Fruit fly (Drosophila melanogaster) whole organism, embryonic: Measurements from ENCODE around the gene bma.

ENCODE experiments used
- Ada2b ChIP-seq: fragments of 200-800 bp; sonication (Bioruptor generic); IDR thresholded peaks from 2 replicates; pipeline ENCODE4 v1.3.6; 2022; ENCODE audit warnings: missing biosample characterization, missing genetic modification characterization
- Asciz ChIP-seq: fragments of 200-800 bp; sonication (Bioruptor generic); optimal IDR thresholded peaks from 2 replicates; lab custom pipeline; 2017; ENCODE audit warnings: missing biosample characterization, mild to moderate bottlenecking, missing genetic modification characterization, missing genetic modification reagents
- Bdp1 ChIP-seq: fragments of 200-800 bp; sonication (Bioruptor generic); optimal IDR thresholded peaks from 3 replicates; lab custom pipeline; 2016; ENCODE audit warnings: missing biosample characterization, missing genetic modification characterization
- CG10321 ChIP-seq: fragments of 200-800 bp; sonication (Bioruptor generic); IDR thresholded peaks from 2 replicates; pipeline ENCODE4 v1.3.6; 2022; ENCODE audit warnings: missing biosample characterization, missing genetic modification characterization
- CG10654 ChIP-seq: fragments of 200-800 bp; sonication (Bioruptor generic); optimal IDR thresholded peaks from 2 replicates; lab custom pipeline; 2016; ENCODE audit warnings: missing biosample characterization, missing genetic modification characterization
- CG10979 ChIP-seq: fragments of 200-800 bp; sonication (Bioruptor generic); optimal IDR thresholded peaks from 2 replicates; lab custom pipeline; 2018; ENCODE audit warnings: missing biosample characterization, mild to moderate bottlenecking, missing genetic modification characterization, moderate library complexity
- CG11456 ChIP-seq: fragments of 200-800 bp; sonication (Bioruptor generic); IDR thresholded peaks from 3 replicates; pipeline ENCODE4 v1.3.6; 2022; ENCODE audit warnings: missing biosample characterization, missing genetic modification characterization
- CG12219 ChIP-seq: fragments of 200-800 bp; sonication (Bioruptor generic); optimal IDR thresholded peaks from 3 replicates; lab custom pipeline; 2018; ENCODE audit warnings: missing biosample characterization, mild to moderate bottlenecking, missing genetic modification characterization
- CG12299 ChIP-seq: fragments of 200-800 bp; sonication (Bioruptor generic); optimal IDR thresholded peaks from 2 replicates; lab custom pipeline; 2018; ENCODE audit warnings: missing biosample characterization, mild to moderate bottlenecking, missing genetic modification characterization
- CG12769 ChIP-seq: fragments of 200-800 bp; sonication (Bioruptor generic); optimal IDR thresholded peaks from 2 replicates; lab custom pipeline; 2019; ENCODE audit warnings: missing biosample characterization, mild to moderate bottlenecking, missing genetic modification characterization, moderate library complexity
- CG15479 ChIP-seq: fragments of 200-800 bp; sonication (Bioruptor generic); optimal IDR thresholded peaks from 3 replicates; lab custom pipeline; 2019; ENCODE audit warnings: missing biosample characterization, mild to moderate bottlenecking, missing genetic modification characterization, moderate library complexity
- CG1832 ChIP-seq: fragments of 200-800 bp; sonication (Bioruptor generic); optimal IDR thresholded peaks from 2 replicates; lab custom pipeline; 2017; ENCODE audit warnings: missing biosample characterization, mild to moderate bottlenecking, missing genetic modification characterization, inconsistent platforms
- CG2889 ChIP-seq: fragments of 200-800 bp; sonication (Bioruptor generic); IDR thresholded peaks from 3 replicates; pipeline ENCODE4 v1.3.6; 2022; ENCODE audit warnings: missing biosample characterization, missing genetic modification characterization
- CG30431 ChIP-seq: fragments of 200-800 bp; sonication (Bioruptor generic); optimal IDR thresholded peaks from 2 replicates; lab custom pipeline; 2017; ENCODE audit warnings: missing biosample characterization, missing genetic modification characterization
- CG31224 ChIP-seq: fragments of 200-800 bp; sonication (Bioruptor generic); IDR thresholded peaks from 2 replicates; pipeline ENCODE4 v1.3.6; 2022; ENCODE audit warnings: missing biosample characterization, missing genetic modification characterization
- CG31441 ChIP-seq: fragments of 200-800 bp; sonication (Bioruptor generic); IDR thresholded peaks from 2 replicates; pipeline ENCODE4 v1.3.6; 2022; ENCODE audit warnings: missing biosample characterization, missing genetic modification characterization
- CG3281 ChIP-seq: fragments of 200-800 bp; sonication (Bioruptor generic); optimal IDR thresholded peaks from 3 replicates; lab custom pipeline; 2017; ENCODE audit warnings: missing biosample characterization, mild to moderate bottlenecking, missing genetic modification characterization
- CG33213 ChIP-seq: fragments of 200-800 bp; sonication (Bioruptor generic); optimal IDR thresholded peaks from 3 replicates; lab custom pipeline; 2016; ENCODE audit warnings: missing biosample characterization, missing genetic modification characterization
- CG3407 ChIP-seq: fragments of 200-800 bp; sonication (Bioruptor generic); optimal IDR thresholded peaks from 2 replicates; lab custom pipeline; 2018; ENCODE audit warnings: missing biosample characterization, mild to moderate bottlenecking, missing genetic modification characterization
- CG43689 ChIP-seq: fragments of 200-800 bp; sonication (Bioruptor generic); IDR thresholded peaks from 2 replicates; pipeline ENCODE4 v1.3.6; 2022; ENCODE audit warnings: missing biosample characterization, missing genetic modification characterization
- CG4854 ChIP-seq: fragments of 200-800 bp; sonication (Bioruptor generic); optimal IDR thresholded peaks from 2 replicates; lab custom pipeline; 2016; ENCODE audit warnings: missing biosample characterization, missing genetic modification characterization, inconsistent platforms
- CG6272 ChIP-seq: fragments of 200-800 bp; sonication (Bioruptor generic); IDR thresholded peaks from 2 replicates; pipeline ENCODE4 v1.3.6; 2022; ENCODE audit warnings: missing biosample characterization, missing genetic modification characterization
- CG8388 ChIP-seq: fragments of 200-800 bp; sonication (Bioruptor generic); optimal IDR thresholded peaks from 2 replicates; lab custom pipeline; 2019; ENCODE audit warnings: missing biosample characterization, mild to moderate bottlenecking, missing genetic modification characterization, moderate library complexity
- CG9727 ChIP-seq: fragments of 200-800 bp; sonication (Bioruptor generic); optimal IDR thresholded peaks from 3 replicates; lab custom pipeline; 2017; ENCODE audit warnings: missing biosample characterization, mild to moderate bottlenecking, missing genetic modification characterization
- CG9876 ChIP-seq: fragments of 200-800 bp; sonication (Bioruptor generic); optimal IDR thresholded peaks from 2 replicates; lab custom pipeline; 2016; ENCODE audit warnings: missing biosample characterization, missing genetic modification characterization
- D19A ChIP-seq: fragments of 200-800 bp; optimal IDR thresholded peaks from 3 replicates; lab custom pipeline; 2019; ENCODE audit warnings: missing biosample characterization, mild to moderate bottlenecking, missing genetic modification characterization, moderate library complexity
- Dek ChIP-seq: fragments of 200-800 bp; sonication (Bioruptor generic); optimal IDR thresholded peaks from 3 replicates; lab custom pipeline; 2019; ENCODE audit warnings: missing biosample characterization, mild to moderate bottlenecking, missing genetic modification characterization, moderate library complexity
- Fer3 ChIP-seq: fragments of 200-800 bp; sonication (Bioruptor generic); optimal IDR thresholded peaks from 2 replicates; lab custom pipeline; 2018; ENCODE audit warnings: missing biosample characterization, mild to moderate bottlenecking, missing genetic modification characterization, moderate library complexity
- NfI ChIP-seq: fragments of 200-800 bp; sonication (Bioruptor generic); optimal IDR thresholded peaks from 3 replicates; lab custom pipeline; 2018; ENCODE audit warnings: missing biosample characterization, mild to moderate bottlenecking, missing genetic modification characterization, moderate library complexity
- Poxn ChIP-seq: fragments of 200-800 bp; sonication (Bioruptor generic); IDR thresholded peaks from 2 replicates; pipeline ENCODE4 v1.3.6; 2022; ENCODE audit warnings: missing biosample characterization, missing genetic modification characterization
- ab ChIP-seq: fragments of 200-800 bp; sonication (Bioruptor generic); optimal IDR thresholded peaks from 2 replicates; lab custom pipeline; 2016; ENCODE audit warnings: missing biosample characterization, missing genetic modification characterization
- al ChIP-seq: fragments of 200-800 bp; sonication (Bioruptor generic); IDR thresholded peaks from 2 replicates; pipeline ENCODE4 v1.3.6; 2022; ENCODE audit warnings: missing biosample characterization, missing genetic modification characterization
- amos ChIP-seq: fragments of 200-800 bp; sonication (Bioruptor generic); IDR thresholded peaks from 2 replicates; pipeline ENCODE4 v1.3.6; 2022; ENCODE audit warnings: missing biosample characterization, missing genetic modification characterization; ENCODE audit not compliant: partially characterized antibody
- cg ChIP-seq: fragments of 200-800 bp; sonication (Bioruptor generic); optimal IDR thresholded peaks from 3 replicates; lab custom pipeline; 2019; ENCODE audit warnings: missing biosample characterization, mild to moderate bottlenecking, missing genetic modification characterization, moderate library complexity
- chm ChIP-seq: fragments of 200-800 bp; sonication (Bioruptor generic); IDR thresholded peaks from 2 replicates; pipeline ENCODE4 v1.3.6; 2022; ENCODE audit warnings: missing biosample characterization, missing genetic modification characterization
- chn ChIP-seq: fragments of 200-800 bp; sonication (Bioruptor generic); optimal IDR thresholded peaks from 2 replicates; lab custom pipeline; 2016; ENCODE audit warnings: missing biosample characterization, missing genetic modification characterization
- corto ChIP-seq: fragments of 200-800 bp; sonication (Bioruptor generic); optimal IDR thresholded peaks from 2 replicates; lab custom pipeline; 2016; ENCODE audit warnings: missing biosample characterization, mild to moderate bottlenecking, missing genetic modification characterization, moderate library complexity
- dysf ChIP-seq: fragments of 200-800 bp; sonication (Bioruptor generic); IDR thresholded peaks from 3 replicates; pipeline ENCODE4 v1.3.6; 2022; ENCODE audit warnings: missing biosample characterization, missing genetic modification characterization
- fd3F ChIP-seq: fragments of 200-800 bp; sonication (Bioruptor generic); optimal IDR thresholded peaks from 2 replicates; lab custom pipeline; 2018; ENCODE audit warnings: missing biosample characterization, mild to moderate bottlenecking, missing genetic modification characterization, moderate library complexity
- ftz-f1 ChIP-seq: fragments of 200-800 bp; sonication (Bioruptor generic); optimal IDR thresholded peaks from 2 replicates; lab custom pipeline; 2016; ENCODE audit warnings: missing biosample characterization, missing genetic modification characterization
- fu2 ChIP-seq: fragments of 200-800 bp; sonication (Bioruptor generic); optimal IDR thresholded peaks from 2 replicates; lab custom pipeline; 2016; ENCODE audit warnings: missing biosample characterization, missing genetic modification characterization
- gce ChIP-seq: fragments of 200-800 bp; sonication (Bioruptor generic); IDR thresholded peaks from 3 replicates; pipeline ENCODE4 v1.3.6; 2022; ENCODE audit warnings: missing biosample characterization, missing genetic modification characterization
- grau ChIP-seq: fragments of 200-800 bp; optimal IDR thresholded peaks from 3 replicates; lab custom pipeline; 2019; ENCODE audit warnings: missing biosample characterization, mild to moderate bottlenecking, missing genetic modification characterization, moderate library complexity
- jing ChIP-seq: fragments of 200-800 bp; sonication (Bioruptor generic); optimal IDR thresholded peaks from 2 replicates; lab custom pipeline; 2018; ENCODE audit warnings: missing biosample characterization, mild to moderate bottlenecking, missing genetic modification characterization
- klu ChIP-seq: fragments of 200-800 bp; sonication (Bioruptor generic); IDR thresholded peaks from 2 replicates; pipeline ENCODE4 v1.3.6; 2022; ENCODE audit warnings: missing biosample characterization, missing genetic modification characterization
- nmo ChIP-seq: fragments of 200-800 bp; sonication (Bioruptor generic); optimal IDR thresholded peaks from 2 replicates; lab custom pipeline; 2018; ENCODE audit warnings: missing biosample characterization, mild to moderate bottlenecking, missing genetic modification characterization, moderate library complexity
- p53 ChIP-seq: fragments of 200-800 bp; sonication (Bioruptor generic); optimal IDR thresholded peaks from 2 replicates; lab custom pipeline; 2016; ENCODE audit warnings: missing biosample characterization, missing genetic modification characterization
- pb ChIP-seq: fragments of 200-800 bp; sonication (Bioruptor generic); optimal IDR thresholded peaks from 3 replicates; lab custom pipeline; 2016; ENCODE audit warnings: missing biosample characterization, missing genetic modification characterization
- pum ChIP-seq: fragments of 200-800 bp; sonication (Bioruptor generic); optimal IDR thresholded peaks from 2 replicates; lab custom pipeline; 2016; ENCODE audit warnings: missing biosample characterization, missing genetic modification characterization
- rib ChIP-seq: fragments of 200-800 bp; sonication (Bioruptor generic); IDR thresholded peaks from 2 replicates; pipeline ENCODE4 v1.3.6; 2022; ENCODE audit warnings: missing biosample characterization, missing genetic modification characterization
- sd ChIP-seq: fragments of 200-800 bp; sonication (Bioruptor generic); optimal IDR thresholded peaks from 3 replicates; lab custom pipeline; 2018; ENCODE audit warnings: missing biosample characterization, mild to moderate bottlenecking, missing genetic modification characterization, moderate library complexity
- ssp ChIP-seq: fragments of 200-800 bp; sonication (Bioruptor generic); IDR thresholded peaks from 2 replicates; pipeline ENCODE4 v1.3.6; 2022; ENCODE audit warnings: missing biosample characterization, missing genetic modification characterization

Gene bma

DNA sequence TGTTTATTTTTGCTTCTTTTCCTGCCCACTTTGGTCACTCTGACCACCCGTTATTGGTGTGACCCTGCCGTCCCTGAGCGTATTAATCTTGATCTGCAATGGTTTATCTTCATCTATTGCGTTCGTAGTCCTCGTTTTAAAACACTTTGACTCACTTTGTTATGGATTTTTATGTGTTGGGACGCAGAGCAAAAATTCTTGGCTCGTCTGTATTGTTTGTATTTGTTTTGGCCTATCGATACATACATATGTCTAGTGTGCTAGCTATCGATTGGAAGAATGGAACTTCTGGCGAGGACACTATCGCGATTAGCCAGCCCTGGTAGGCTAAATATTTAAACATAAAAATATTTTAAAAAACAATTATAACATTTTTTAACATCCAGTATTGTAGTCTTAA is 48.3 kb upstream of the bma start, which contains the start of gene CG10809 (continued):
- no peak for TF ChIP-seq klu
- TF ChIP-seq CG2889 (GFP tag; lab: Robert Waterston, UW): no peak
- TF ChIP-seq ab (GFP tag; lab: Kevin White, UChicago): no peak
- no peak for TF ChIP-seq NfI (GFP tag; lab: Kevin White, UChicago)
- TF ChIP-seq fu2: peak; percentile 7
- TF ChIP-seq Asciz (GFP tag; lab: Kevin White, UChicago): no peak
- TF ChIP-seq CG9876 (GFP tag; lab: Kevin White, UChicago): peak; percentile 33
- no peak for TF ChIP-seq CG6272 (GFP tag; lab: Robert Waterston, UW)
- no peak for TF ChIP-seq CG43689 (GFP tag; lab: Robert Waterston, UW)
- TF ChIP-seq fd3F (GFP tag; lab: Kevin White, UChicago): no peak
- TF ChIP-seq ftz-f1 (GFP tag; lab: Kevin White, UChicago): no peak
- TF ChIP-seq Ada2b (GFP tag; lab: Robert Waterston, UW): no peak
- no peak for TF ChIP-seq CG1832 (GFP tag; lab: Kevin White, UChicago)
- TF ChIP-seq CG30431: no peak
- no peak for TF ChIP-seq jing (GFP tag; lab: Kevin White, UChicago)
- TF ChIP-seq CG8388: no peak
- TF ChIP-seq gce: no peak
- no peak for TF ChIP-seq pb (GFP tag; lab: Kevin White, UChicago)
- no peak for TF ChIP-seq CG10321 (GFP tag; lab: Robert Waterston, UW)
- TF ChIP-seq Fer3 (tag; lab: Kevin White, UChicago): peak; percentile 33
- no peak for TF ChIP-seq CG33213
- peak; percentile 48 for TF ChIP-seq CG9727 (GFP tag; lab: Kevin White, UChicago)
- no peak for TF ChIP-seq chn (GFP tag; lab: Kevin White, UChicago)
- no peak for TF ChIP-seq CG4854
- TF ChIP-seq pum (GFP tag; lab: Kevin White, UChicago): no peak
- no peak for TF ChIP-seq D19A
- no peak for TF ChIP-seq p53 (GFP tag; lab: Kevin White, UChicago)
- no peak for TF ChIP-seq CG12299 (tag; lab: Kevin White, UChicago)
- TF ChIP-seq CG15479 (GFP tag; lab: Kevin White, UChicago): no peak
- TF ChIP-seq dysf (GFP tag; lab: Robert Waterston, UW): no peak
- TF ChIP-seq CG31441 (GFP tag; lab: Robert Waterston, UW): 0 out of 2 replicates have a peak, but pooled peaks have one; percentile 13
- peak; percentile 43 for TF ChIP-seq grau (tag; lab: Kevin White, UChicago)
- TF ChIP-seq CG11456: no peak
- no peak for TF ChIP-seq chm (GFP tag; lab: Robert Waterston, UW)
- peak; percentile 37 for TF ChIP-seq cg
- no peak for TF ChIP-seq Poxn (GFP tag; lab: Robert Waterston, UW)
- no peak for TF ChIP-seq Bdp1
- TF ChIP-seq CG3281 (GFP tag; lab: Kevin White, UChicago): peak; percentile 24
- peak; percentile 20 for TF ChIP-seq CG10654 (GFP tag; lab: Kevin White, UChicago)
- peak; percentile 96 for TF ChIP-seq amos (GFP tag; lab: Robert Waterston, UW)
- TF ChIP-seq rib: no peak
- TF ChIP-seq CG3407 (GFP tag; lab: Kevin White, UChicago): no peak
- no peak for TF ChIP-seq ssp (GFP tag; lab: Robert Waterston, UW)
- peak; percentile 61 for TF ChIP-seq sd (tag; lab: Kevin White, UChicago)
- TF ChIP-seq corto: no peak
- no peak for TF ChIP-seq CG12769 (tag; lab: Kevin White, UChicago)
- no peak for TF ChIP-seq CG31224
- TF ChIP-seq nmo (GFP tag; lab: Kevin White, UChicago): peak; percentile 75
- no peak for TF ChIP-seq Dek
- peak; percentile 24 for TF ChIP-seq CG10979 (tag; lab: Kevin White, UChicago)
- no peak for TF ChIP-seq CG12219
- TF ChIP-seq al (GFP tag; lab: Robert Waterston, UW): peak; percentile 49
